Worm (Caenorhabditis elegans) whole organism, early embryonic: ENCODE measurements around the gene srh-115.

Experiments used
- B0310.2 ChIP-seq: sonication (generic microtip); optimal IDR thresholded peaks from 2 replicates; lab custom pipeline; 2016; ENCODE audit warnings: mild to moderate bottlenecking, missing genetic modification characterization, missing compliant biosample characterization
- F13C5.2 ChIP-seq: sonication (generic microtip); optimal IDR thresholded peaks from 2 replicates; lab custom pipeline; 2017; ENCODE audit warnings: mild to moderate bottlenecking, missing genetic modification characterization, inconsistent platforms, missing compliant biosample characterization
- ama-1 ChIP-seq: fragments of 150-350 bp; optimal IDR thresholded peaks from 2 replicates; lab custom pipeline; 2014
- tbx-37 ChIP-seq: fragments of 200-800 bp; sonication (Bioruptor generic); conservative IDR thresholded peaks from 2 replicates; pipeline ENCODE4 v1.3.6; 2022; ENCODE audit warnings: missing genetic modification reagents, missing genetic modification characterization, missing compliant biosample characterization

ce11 chrV:17258244-17258643 lies 2.7 kb downstream of the srh-115 start:
- TF ChIP-seq B0310.2 (tag; lab: Kevin White, UChicago) (no peak), ama-1 (lab: Kevin White, UChicago) (no peak), F13C5.2 (tag; lab: Kevin White, UChicago) (no peak), tbx-37 (GFP tag; lab: Robert Waterston, UW) (no peak)
